Fruit fly (Drosophila melanogaster): ENCODE measurements around the gene CG34451.

CG34451 gene

dm6 chr3L:15662510-15662909, 29.4 kb downstream of the CG34451 start:
- TF ChIP-seq CG10348 (GFP tag; IDR thresholded peaks at IDR 0.05) (no peak), CG9948 (tag; optimal IDR thresholded peaks at IDR 0.05) (no peak), CG8301 (tag; optimal IDR thresholded peaks at IDR 0.05) (no peak), CG12605 (GFP tag; IDR thresholded peaks at IDR 0.05) (no peak), CG15710 (tag; optimal IDR thresholded peaks at IDR 0.05) (no peak), fd96Ca (GFP tag; IDR thresholded peaks at IDR 0.05) (no peak), CG4496 (GFP tag; IDR thresholded peaks at IDR 0.05) (no peak), Pif1B (GFP tag; optimal IDR thresholded peaks at IDR 0.05) (no peak), Snoo (tag; optimal IDR thresholded peaks at IDR 0.05) (no peak), CG32121 (GFP tag; IDR thresholded peaks at IDR 0.05) (no peak), CG17806 (tag; optimal IDR thresholded peaks at IDR 0.05) (no peak), CG8159 (tag; optimal IDR thresholded peaks at IDR 0.05) (no peak), EcR (GFP tag; optimal IDR thresholded peaks at IDR 0.05) (no peak)

dm6 chr3L:15661567-15661966, 30.3 kb downstream of the CG34451 start, which contains the start of gene CG43082:
Gene CG43082, plus strand, starts transcription at chr3L:15661867.
- TF ChIP-seq CG9948 (tag; optimal IDR thresholded peaks at IDR 0.05) (no peak), fd96Ca (GFP tag; IDR thresholded peaks at IDR 0.05) (no peak), CG4496 (GFP tag; IDR thresholded peaks at IDR 0.05) (no peak)

dm6 chr3L:15660915-15661314, 31.0 kb downstream of the CG34451 start, which contains the start of the genes Eig71Ej and Eig71Ek:
Gene Eig71Ej, minus strand, starts transcription at chr3L:15661015.
Gene Eig71Ek, plus strand, starts transcription at chr3L:15661248.
- no peak for TF ChIP-seq Pif1B (GFP tag; optimal IDR thresholded peaks at IDR 0.05)
- TF ChIP-seq CG17806 (tag; optimal IDR thresholded peaks at IDR 0.05) = no peak
- no peak for TF ChIP-seq CG32121 (GFP tag; IDR thresholded peaks at IDR 0.05)
- TF ChIP-seq Pif1A (GFP tag; optimal IDR thresholded peaks at IDR 0.05) = no peak
- TF ChIP-seq gl (tag; optimal IDR thresholded peaks at IDR 0.05) = no peak
- TF ChIP-seq CG14655 (GFP tag; optimal IDR thresholded peaks at IDR 0.05) = no peak
- no peak for TF ChIP-seq EcR (GFP tag; optimal IDR thresholded peaks at IDR 0.05)
- TF ChIP-seq CG34367 (tag; optimal IDR thresholded peaks at IDR 0.05) = no peak

DNA sequence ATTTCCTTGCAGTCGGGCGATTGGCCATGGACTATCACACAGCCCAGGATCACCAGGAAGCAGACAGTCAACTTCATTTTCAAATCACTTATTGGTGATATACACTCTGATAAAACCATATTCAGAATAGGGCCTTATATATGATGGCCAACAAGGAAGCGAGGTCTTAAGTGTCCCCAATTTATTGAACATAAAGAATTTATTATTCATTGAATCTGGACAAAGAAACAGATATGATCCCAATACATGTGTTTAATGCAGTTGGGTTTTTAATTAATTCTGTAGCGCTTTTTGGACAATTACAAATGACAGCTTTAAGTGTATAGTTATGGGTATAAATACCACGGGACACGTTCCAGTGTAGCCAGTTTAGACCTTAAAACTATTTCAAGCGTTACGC, 32.5 kb downstream of the CG34451 start, which contains the start of the genes Eig71Eh and Eig71Ei:
Eig71Eh (minus strand) TSS at position 101 of the 400 bp plus-strand sequence.
Eig71Ei (plus strand) TSS at position 367 of the 400 bp plus-strand sequence.
- TF ChIP-seq CG17806 (tag; optimal IDR thresholded peaks at IDR 0.05) (no peak), CG32121 (GFP tag; IDR thresholded peaks at IDR 0.05) (no peak), CG34367 (tag; optimal IDR thresholded peaks at IDR 0.05) (no peak), Snoo (tag; optimal IDR thresholded peaks at IDR 0.05) (no peak), EcR (GFP tag; optimal IDR thresholded peaks at IDR 0.05) (no peak), CG9948 (tag; optimal IDR thresholded peaks at IDR 0.05) (no peak), CG14655 (GFP tag; optimal IDR thresholded peaks at IDR 0.05) (no peak), Pif1A (GFP tag; optimal IDR thresholded peaks at IDR 0.05) (no peak), CG10348 (GFP tag; IDR thresholded peaks at IDR 0.05) (no peak), Ets98B (GFP tag; IDR thresholded peaks at IDR 0.05) (no peak), CG4496 (GFP tag; IDR thresholded peaks at IDR 0.05) (no peak), CG8159 (tag; optimal IDR thresholded peaks at IDR 0.05) (no peak), fd96Ca (GFP tag; IDR thresholded peaks at IDR 0.05) (no peak), gl (tag; optimal IDR thresholded peaks at IDR 0.05) (no peak), CG15710 (tag; optimal IDR thresholded peaks at IDR 0.05) (no peak)

DNA sequence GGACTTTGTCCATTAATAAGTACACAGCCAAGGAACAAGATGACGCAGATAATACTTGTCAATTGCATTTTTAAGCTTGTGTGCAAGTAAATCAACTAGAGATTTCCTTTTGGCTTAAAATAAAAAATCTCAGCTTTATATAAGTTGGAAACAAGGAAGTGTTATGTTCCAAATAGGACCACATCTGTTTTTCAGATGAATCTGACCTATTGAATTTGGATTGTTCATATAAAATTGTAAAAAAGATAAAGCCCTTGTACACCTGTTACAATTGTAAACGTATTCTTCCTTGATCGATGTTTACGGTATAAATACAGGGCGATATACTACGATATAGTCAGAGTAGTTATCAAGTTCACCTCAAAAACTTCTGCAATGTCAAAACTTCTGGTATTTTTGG, 34.6 kb downstream of the CG34451 start, which contains the start of the genes Eig71Ef and Eig71Eg:
Eig71Ef (minus strand) TSS at position 101 of the 400 bp plus-strand sequence.
Eig71Eg (plus strand) TSS at position 339 of the 400 bp plus-strand sequence.
- TF ChIP-seq CG12605 (GFP tag; IDR thresholded peaks at IDR 0.05) (no peak), fd96Ca (GFP tag; IDR thresholded peaks at IDR 0.05) (no peak), Pif1A (GFP tag; optimal IDR thresholded peaks at IDR 0.05) (no peak), CG10348 (GFP tag; IDR thresholded peaks at IDR 0.05) (no peak), CG4496 (GFP tag; IDR thresholded peaks at IDR 0.05) (no peak), Snoo (tag; optimal IDR thresholded peaks at IDR 0.05) (no peak), CG8159 (tag; optimal IDR thresholded peaks at IDR 0.05) (no peak), CG17806 (tag; optimal IDR thresholded peaks at IDR 0.05) (no peak), D1 (tag; optimal IDR thresholded peaks at IDR 0.05) (no peak), CG32121 (GFP tag; IDR thresholded peaks at IDR 0.05) (no peak), CG9948 (tag; optimal IDR thresholded peaks at IDR 0.05) (no peak), Pif1B (GFP tag; optimal IDR thresholded peaks at IDR 0.05) (no peak), CG34367 (tag; optimal IDR thresholded peaks at IDR 0.05) (no peak), CG15710 (tag; optimal IDR thresholded peaks at IDR 0.05) (no peak), CG13204 (GFP tag; optimal IDR thresholded peaks at IDR 0.05) (no peak), EcR (GFP tag; optimal IDR thresholded peaks at IDR 0.05) (no peak), Ets98B (GFP tag; IDR thresholded peaks at IDR 0.05) (no peak), CG8301 (tag; optimal IDR thresholded peaks at IDR 0.05) (no peak), CG14655 (GFP tag; optimal IDR thresholded peaks at IDR 0.05) (no peak)

DNA sequence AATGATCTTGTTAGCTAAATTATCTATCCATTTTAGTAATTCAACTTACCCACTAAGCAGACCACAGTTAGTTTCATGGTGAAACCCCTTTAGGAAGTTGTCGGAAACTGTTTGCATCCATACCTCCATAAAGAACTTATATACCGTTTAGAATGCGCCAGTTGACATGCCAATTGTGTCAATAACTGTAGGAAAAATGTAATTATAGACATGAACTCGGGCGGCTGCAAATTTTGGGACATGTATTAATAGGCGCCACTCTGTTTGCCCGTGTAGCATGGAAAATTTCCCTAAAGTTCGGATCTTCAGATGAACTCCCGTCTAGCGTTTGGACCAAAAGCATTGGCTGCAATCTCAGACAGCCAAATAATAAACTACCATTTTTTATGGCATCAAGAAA, 36.0 kb downstream of the CG34451 start, which contains the start of gene Eig71Ee:
Eig71Ee (minus strand) TSS at position 101 of the 400 bp plus-strand sequence.
- TF ChIP-seq CG10348 (GFP tag; IDR thresholded peaks at IDR 0.05) (no peak), CG4496 (GFP tag; IDR thresholded peaks at IDR 0.05) (no peak), Snoo (tag; optimal IDR thresholded peaks at IDR 0.05) (no peak), Pif1A (GFP tag; optimal IDR thresholded peaks at IDR 0.05) (no peak), CG8301 (tag; optimal IDR thresholded peaks at IDR 0.05) (no peak), CG14655 (GFP tag; optimal IDR thresholded peaks at IDR 0.05) (no peak), CG32121 (GFP tag; IDR thresholded peaks at IDR 0.05) (no peak), CG15710 (tag; optimal IDR thresholded peaks at IDR 0.05) (no peak), D1 (tag; optimal IDR thresholded peaks at IDR 0.05) (no peak)

DNA sequence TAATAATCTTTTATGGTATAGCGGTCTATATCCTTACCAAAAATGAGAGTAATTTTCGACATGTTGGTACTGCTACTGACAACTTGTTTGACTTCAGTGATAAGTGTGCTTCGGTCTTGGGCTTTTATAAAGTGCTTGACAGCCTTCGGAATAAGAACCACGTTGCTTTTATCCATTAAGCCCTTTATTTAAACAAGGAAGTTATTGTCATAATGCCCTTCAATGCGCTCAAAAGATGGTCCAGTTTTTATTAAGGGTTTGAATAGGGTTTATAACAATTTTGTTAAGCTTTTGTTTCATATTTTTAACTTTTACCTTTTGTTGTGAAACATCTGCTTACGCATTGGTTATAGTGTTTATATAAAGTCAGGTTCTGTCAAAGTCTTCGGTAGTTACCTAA, 39.7 kb downstream of the CG34451 start, which contains the start of the genes Eig71Ec and Eig71Ed:
Eig71Ec (minus strand) TSS at position 101 of the 400 bp plus-strand sequence.
Eig71Ed (plus strand) TSS at position 384 of the 400 bp plus-strand sequence.
- TF ChIP-seq CG14655 (GFP tag; optimal IDR thresholded peaks at IDR 0.05) = no peak
- no peak for TF ChIP-seq CG8159 (tag; optimal IDR thresholded peaks at IDR 0.05)
- TF ChIP-seq CG9948 (tag; optimal IDR thresholded peaks at IDR 0.05) = no peak
- TF ChIP-seq rn (GFP tag; IDR thresholded peaks at IDR 0.05) = no peak
- TF ChIP-seq CG10348 (GFP tag; IDR thresholded peaks at IDR 0.05) = no peak

Data from whole organism, pupa.